2 worm cellular contexts compared by ENCODE assay signal in the genomic region with DNA sequence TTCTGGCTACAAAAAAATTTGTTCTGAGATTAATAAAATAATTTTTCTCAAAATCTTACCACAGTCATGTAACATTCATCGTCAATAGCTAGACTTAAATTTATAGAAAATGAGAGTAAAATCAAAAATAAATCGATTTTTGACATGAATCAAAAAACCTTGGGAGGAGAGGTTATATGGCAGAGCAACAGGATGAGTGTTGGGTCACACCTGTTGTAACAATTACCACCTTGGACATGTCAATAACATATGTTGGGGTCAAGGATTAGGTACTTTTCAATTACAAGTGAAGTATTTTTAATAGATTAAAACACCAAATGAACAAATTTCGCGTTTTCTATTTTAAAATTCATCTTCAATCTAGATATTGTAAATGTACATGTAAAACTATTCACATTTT.
TF ChIP-seq lines count a peak whose summit lies in the region.

A gene (minus strand): TSS at position 165 of the 400 bp plus-strand sequence.

TF ChIP-seq in whole organism, L1 larva, 84 proteins besides CTCF, POLR2A, EP300 and RAD21:
- TF ChIP-seq nhr-76 (tag; optimal IDR thresholded peaks at IDR 0.05; lab: Kevin White, UChicago) = no peak
- TF ChIP-seq nhr-85 (tag; lab: Kevin White, UChicago) = peak; percentile 53
- peak; percentile 11 for TF ChIP-seq nhr-71 (tag; optimal IDR thresholded peaks at IDR 0.05; lab: Kevin White, UChicago)

TF ChIP-seq in whole organism, mixed stage, embryonic, 35 proteins besides CTCF, POLR2A, EP300 and RAD21:
- TF ChIP-seq M03D4.4 (tag; optimal IDR thresholded peaks at IDR 0.05; lab: Kevin White, UChicago) = no peak
- peak; percentile 56 for TF ChIP-seq hlh-1 (tag; optimal IDR thresholded peaks at IDR 0.05; lab: Kevin White, UChicago)
- peak; percentile 93 for TF ChIP-seq nhr-2 (tag; optimal IDR thresholded peaks at IDR 0.05; lab: Kevin White, UChicago)
